Worm (Caenorhabditis elegans) whole organism, L4 larva: ENCODE measurements around the gene srj-6.

ENCODE experiments used
- F37D6.2 ChIP-seq: sonication (generic microtip); optimal IDR thresholded peaks from 2 replicates; lab custom pipeline; 2016; ENCODE audit warnings: mild to moderate bottlenecking, missing genetic modification characterization, missing compliant biosample characterization
- F44E2.7 ChIP-seq: fragments of 200-800 bp; sonication (Bioruptor generic); IDR thresholded peaks from 2 replicates; pipeline ENCODE4 v2.1.2; 2022; ENCODE audit warnings: missing genetic modification characterization, missing compliant biosample characterization
- ceh-28 ChIP-seq: fragments of 150-350 bp; optimal IDR thresholded peaks from 2 replicates; lab custom pipeline; 2014; ENCODE audit warnings: missing biosample characterization, missing genetic modification reagents, missing genetic modification characterization
- daf-12 ChIP-seq: fragments of 150-350 bp; optimal IDR thresholded peaks from 2 replicates; lab custom pipeline; 2014; ENCODE audit warnings: missing biosample characterization, missing genetic modification reagents, missing genetic modification characterization
- jun-1 ChIP-seq: fragments of 150-350 bp; optimal IDR thresholded peaks from 2 replicates; lab custom pipeline; 2014; ENCODE audit warnings: missing biosample characterization, missing genetic modification reagents, missing genetic modification characterization
- lim-7 ChIP-seq: fragments of 200-800 bp; sonication (Bioruptor generic); IDR thresholded peaks from 2 replicates; pipeline ENCODE4 v1.3.6; 2022; ENCODE audit warnings: missing genetic modification characterization, missing compliant biosample characterization
- lin-15B ChIP-seq: fragments of 150-350 bp; sonication (generic microtip); optimal IDR thresholded peaks from 3 replicates; lab custom pipeline; 2014; ENCODE audit warnings: missing biosample characterization, missing genetic modification characterization
- madf-5 ChIP-seq, 2 experiments: fragments of 200-800 bp; sonication (Bioruptor generic); IDR thresholded peaks; 2 replicates each; pipeline ENCODE4 v1.3.6; 2022; ENCODE audit warnings: missing compliant biosample characterization in 2 of 2, missing genetic modification characterization in 2 of 2
- mep-1 ChIP-seq: fragments of 150-350 bp; sonication (generic microtip); optimal IDR thresholded peaks from 3 replicates; lab custom pipeline; 2014; ENCODE audit warnings: missing biosample characterization, missing genetic modification characterization
- nhr-42 ChIP-seq: fragments of 200-800 bp; sonication (Bioruptor generic); IDR thresholded peaks from 2 replicates; pipeline ENCODE4 v1.3.6; 2022; ENCODE audit warnings: missing genetic modification characterization, missing compliant biosample characterization
- nhr-6 ChIP-seq: fragments of 150-350 bp; optimal IDR thresholded peaks from 2 replicates; lab custom pipeline; 2014; ENCODE audit warnings: missing biosample characterization, missing genetic modification characterization
- saeg-2 ChIP-seq: fragments of 200-800 bp; sonication (Bioruptor generic); IDR thresholded peaks from 2 replicates; pipeline ENCODE4 v1.3.6; 2022; ENCODE audit warnings: missing genetic modification reagents, missing genetic modification characterization, missing compliant biosample characterization
- ztf-7 ChIP-seq: fragments of 150-350 bp; optimal IDR thresholded peaks from 2 replicates; lab custom pipeline; 2014; ENCODE audit warnings: missing biosample characterization, missing genetic modification characterization

The srj-6 gene

ce11 chrV:604105-604504 is 50.2 kb downstream of the srj-6 start, which contains the start of gene srlf-37:
srlf-37 (minus strand) TSS chrV:604205.
- TF ChIP-seq madf-5 (GFP tag; IDR thresholded peaks at IDR 0.05; lab: Robert Waterston, UW) = no peak
- TF ChIP-seq ceh-28 (tag; lab: Kevin White, UChicago) = no peak
- no peak for TF ChIP-seq daf-12
- TF ChIP-seq F37D6.2 = no peak
- no peak for TF ChIP-seq saeg-2 (GFP tag; lab: Robert Waterston, UW)
- no peak for TF ChIP-seq mep-1 (tag; lab: Kevin White, UChicago)
- TF ChIP-seq lim-7 (GFP tag; lab: Robert Waterston, UW) = no peak
- no peak for TF ChIP-seq nhr-42 (GFP tag; lab: Robert Waterston, UW)
- TF ChIP-seq F44E2.7 = no peak
- TF ChIP-seq lin-15B (tag; lab: Kevin White, UChicago) = no peak
- no peak for TF ChIP-seq ztf-7 (tag; lab: Kevin White, UChicago)
- TF ChIP-seq nhr-6 = no peak
- TF ChIP-seq jun-1 (tag; lab: Kevin White, UChicago) = no peak
